Worm (Caenorhabditis elegans) whole organism, mixed stage, embryonic: ENCODE measurements around the gene srh-131.

Source experiments
- lsy-2 ChIP-seq: fragments of 150-350 bp; optimal IDR thresholded peaks from 2 replicates; lab custom pipeline; 2014; ENCODE audit warnings: missing biosample characterization, missing genetic modification characterization
- mab-5 ChIP-seq: fragments of 150-350 bp; optimal IDR thresholded peaks from 2 replicates; lab custom pipeline; 2014; ENCODE audit warnings: missing biosample characterization, missing genetic modification characterization
- mep-1 ChIP-seq: fragments of 150-350 bp; optimal IDR thresholded peaks from 2 replicates; lab custom pipeline; 2017; ENCODE audit warnings: missing biosample characterization, missing genetic modification reagents, missing genetic modification characterization, inconsistent platforms
- nhr-76 ChIP-seq: sonication (generic microtip); optimal IDR thresholded peaks from 2 replicates; lab custom pipeline; 2017; ENCODE audit warnings: missing biosample characterization, missing genetic modification characterization
- tbx-8 ChIP-seq: fragments of 200-800 bp; sonication (Bioruptor generic); optimal IDR thresholded peaks from 2 replicates; lab custom pipeline; 2018; ENCODE audit warnings: mild to moderate bottlenecking, missing genetic modification characterization, moderate library complexity, missing compliant biosample characterization
- unc-62 ChIP-seq: fragments of 150-350 bp; optimal IDR thresholded peaks from 2 replicates; lab custom pipeline; 2014; ENCODE audit warnings: missing biosample characterization, missing genetic modification reagents, missing genetic modification characterization
- zip-8 ChIP-seq: fragments of 150-350 bp; optimal IDR thresholded peaks from 2 replicates; lab custom pipeline; 2014; ENCODE audit warnings: missing biosample characterization, missing genetic modification characterization

DNA sequence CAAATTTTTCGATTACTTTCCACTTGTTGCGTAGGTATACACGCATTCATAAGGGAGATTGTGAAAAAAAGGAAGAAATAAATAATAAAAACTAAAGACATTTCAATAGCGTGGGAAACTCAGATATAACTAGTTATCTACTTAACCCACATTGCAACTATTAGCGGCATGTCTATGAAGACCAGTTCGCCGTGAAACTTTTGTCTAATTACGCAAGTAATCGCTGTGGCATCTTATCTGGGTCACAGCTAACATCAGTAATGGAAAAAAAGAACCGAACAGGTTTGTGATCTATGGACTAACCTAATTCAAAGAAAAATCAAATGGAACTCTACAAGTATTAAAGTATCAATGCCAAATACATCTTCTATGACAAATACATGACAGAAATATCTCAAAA is 7.9 kb downstream of the srh-131 start, which contains the start of gene clec-241:
- TF ChIP-seq tbx-8 (GFP tag; lab: Kevin White, UChicago), result no peak
- TF ChIP-seq unc-62, result no peak
- no peak for TF ChIP-seq nhr-76 (tag; lab: Kevin White, UChicago)
- TF ChIP-seq zip-8, result no peak
- TF ChIP-seq mep-1, result no peak
- no peak for TF ChIP-seq lsy-2
- no peak for TF ChIP-seq mab-5 (tag; lab: Kevin White, UChicago)
